Worm (Caenorhabditis elegans) whole organism, L1 larva: ENCODE results near the gene nhr-137.

ENCODE experiments used
- efl-1 ChIP-seq, 4 experiments: fragments of 150-350 bp; optimal IDR thresholded peaks in 3 of 4; peaks in 1 of 4; 1 replicate in 1 of 4; 2 replicates in 3 of 4; lab custom pipeline; 2014; ENCODE audit warnings: missing biosample characterization in 2 of 4, missing genetic modification characterization in 2 of 4, missing genetic modification reagents in 2 of 4
- fos-1 ChIP-seq: fragments of 150-350 bp; optimal IDR thresholded peaks from 2 replicates; lab custom pipeline; 2014; ENCODE audit warnings: missing biosample characterization, missing genetic modification characterization
- mdl-1 ChIP-seq, 2 experiments: fragments of 150-350 bp; optimal IDR thresholded peaks; 2 replicates each; lab custom pipeline; 2014 to 2017; ENCODE audit warnings: missing biosample characterization in 2 of 2, missing genetic modification characterization in 2 of 2, inconsistent platforms in 1 of 2
- nhr-77 ChIP-seq: fragments of 150-350 bp; optimal IDR thresholded peaks from 2 replicates; lab custom pipeline; 2014; ENCODE audit warnings: missing biosample characterization, missing genetic modification characterization
- skn-1 ChIP-seq: fragments of 150-350 bp; optimal IDR thresholded peaks from 2 replicates; lab custom pipeline; 2014; ENCODE audit warnings: missing biosample characterization, missing genetic modification characterization
- tbx-2 ChIP-seq: sonication (generic microtip); optimal IDR thresholded peaks from 2 replicates; lab custom pipeline; 2016; ENCODE audit warnings: missing genetic modification characterization, missing compliant biosample characterization
- unc-62 ChIP-seq: fragments of 150-350 bp; optimal IDR thresholded peaks from 2 replicates; lab custom pipeline; 2014; ENCODE audit warnings: missing biosample characterization, missing genetic modification reagents, missing genetic modification characterization

DNA sequence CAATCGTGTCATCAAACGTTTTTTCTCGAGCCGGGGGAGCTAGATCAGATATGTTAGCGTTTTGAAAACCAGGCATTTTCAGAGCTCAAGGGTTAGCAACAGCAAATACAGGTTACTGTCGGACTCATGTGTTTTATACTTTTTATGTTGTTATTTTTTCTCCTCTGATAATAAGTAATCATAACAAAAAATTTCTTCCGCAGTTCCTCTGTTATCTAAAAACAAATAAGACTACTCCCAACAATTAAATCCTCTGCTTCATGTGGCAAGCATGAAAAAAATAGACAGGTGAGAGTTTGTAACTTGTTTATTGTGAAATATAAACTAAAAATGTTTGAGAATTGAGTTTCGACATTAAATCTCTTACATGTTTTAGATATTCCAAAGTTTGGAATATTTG is 49.8 kb upstream of the nhr-137 start, which contains the start of gene smf-2:
- TF ChIP-seq tbx-2 (tag; lab: Kevin White, UChicago) (no peak), unc-62 (GFP tag; lab: Kevin White, UChicago) (no peak), nhr-77 (tag; lab: Kevin White, UChicago) (no peak), fos-1 (no peak), efl-1 (optimal IDR thresholded peaks at IDR 0.05; lab: Kevin White, UChicago) (no peak), efl-1 (GFP tag; optimal IDR thresholded peaks at IDR 0.05 in 1 of 2; lab: Kevin White, UChicago) (no peak), mdl-1 (tag; optimal IDR thresholded peaks at IDR 0.05; lab: Kevin White, UChicago) (no peak), skn-1 (tag; lab: Kevin White, UChicago) (no peak)
